Worm (Caenorhabditis elegans) whole organism, mixed stage, embryonic: ENCODE results near the gene abu-11.

Source experiments
- cnd-1 ChIP-seq: fragments of 200-800 bp; sonication (Bioruptor generic); optimal IDR thresholded peaks from 2 replicates; lab custom pipeline; 2018; ENCODE audit warnings: mild to moderate bottlenecking, missing genetic modification characterization, missing compliant biosample characterization
- elt-1 ChIP-seq: sonication (generic microtip); optimal IDR thresholded peaks from 2 replicates; lab custom pipeline; 2017; ENCODE audit warnings: missing genetic modification characterization, mild to moderate bottlenecking, missing compliant biosample characterization, antibody characterized with exemption, moderate library complexity, borderline replicate concordance; ENCODE audit not compliant: insufficient read depth
- elt-3 ChIP-seq: fragments of 150-350 bp; optimal IDR thresholded peaks from 2 replicates; lab custom pipeline; 2014; ENCODE audit warnings: missing biosample characterization, missing genetic modification characterization
- lin-13 ChIP-seq: fragments of 150-350 bp; optimal IDR thresholded peaks from 2 replicates; lab custom pipeline; 2014; ENCODE audit warnings: missing biosample characterization, missing genetic modification characterization
- lsy-2 ChIP-seq: fragments of 150-350 bp; optimal IDR thresholded peaks from 2 replicates; lab custom pipeline; 2014; ENCODE audit warnings: missing biosample characterization, missing genetic modification characterization
- nhr-76 ChIP-seq: sonication (generic microtip); optimal IDR thresholded peaks from 2 replicates; lab custom pipeline; 2017; ENCODE audit warnings: missing biosample characterization, missing genetic modification characterization
- pha-4 ChIP-seq: fragments of 150-350 bp; optimal IDR thresholded peaks from 2 replicates; lab custom pipeline; 2018; ENCODE audit warnings: missing biosample characterization, missing genetic modification reagents, missing genetic modification characterization
- unc-62 ChIP-seq: fragments of 150-350 bp; optimal IDR thresholded peaks from 2 replicates; lab custom pipeline; 2014; ENCODE audit warnings: missing biosample characterization, missing genetic modification reagents, missing genetic modification characterization

- TF ChIP-seq cnd-1 (no peak), elt-3 (tag; lab: Kevin White, UChicago) (no peak), lsy-2 (peak; percentile 75), elt-1 (tag; lab: Kevin White, UChicago) (no peak), pha-4 (tag; lab: Kevin White, UChicago) (peak; percentile 86), lin-13 (peak; percentile 93), unc-62 (GFP tag; lab: Kevin White, UChicago) (no peak), nhr-76 (tag; lab: Kevin White, UChicago) (no peak)
Measured at ce11 chrII:155904-156303, 38.5 kb downstream of the abu-11 start, which contains the start of gene mrpl-28.
